Fruit fly (Drosophila melanogaster): ENCODE data around the gene TotF.
A peak's percentile ranks its signal among the peaks of the same experiment; 100 is the strongest.

The TotF gene

dm6 chr2L:19902693-19903267, 9.4 kb downstream of the TotF start:
- TF ChIP-seq Abd-B (GFP tag; optimal IDR thresholded peaks at IDR 0.05) (no peak), brk (GFP tag; optimal IDR thresholded peaks at IDR 0.05) (no peak)

- no peak for TF ChIP-seq HLH106 (tag; optimal IDR thresholded peaks at IDR 0.05)
- no peak for TF ChIP-seq woc (GFP tag; optimal IDR thresholded peaks at IDR 0.05)
- TF ChIP-seq h (GFP tag; optimal IDR thresholded peaks at IDR 0.05) = no peak
- TF ChIP-seq ey (GFP tag; optimal IDR thresholded peaks at IDR 0.05) = no peak
- no peak for TF ChIP-seq usp (GFP tag; optimal IDR thresholded peaks at IDR 0.05)
- TF ChIP-seq tai (GFP tag; optimal IDR thresholded peaks at IDR 0.05) = no peak
- no peak for TF ChIP-seq N (GFP tag; optimal IDR thresholded peaks at IDR 0.05)
- no peak for TF ChIP-seq Rel (GFP tag; optimal IDR thresholded peaks at IDR 0.05)
- no peak for TF ChIP-seq Rel (tag; optimal IDR thresholded peaks at IDR 0.05)
- no peak for TF ChIP-seq Hr78 (GFP tag; optimal IDR thresholded peaks at IDR 0.05)
- TF ChIP-seq Hr83 (GFP tag; optimal IDR thresholded peaks at IDR 0.05; ENCODE audit: poor library complexity, severe bottlenecking) = no peak
- no peak for TF ChIP-seq br (GFP tag; optimal IDR thresholded peaks at IDR 0.05)
- no peak for TF ChIP-seq dl (GFP tag; optimal IDR thresholded peaks at IDR 0.05; ENCODE audit: insufficient read depth in 1 of 2, partially characterized antibody in 2 of 2)
- no peak for TF ChIP-seq OdsH (GFP tag; optimal IDR thresholded peaks at IDR 0.05)
- no peak for TF ChIP-seq pan (optimal IDR thresholded peaks at IDR 0.05)
- TF ChIP-seq psq (GFP tag; optimal IDR thresholded peaks at IDR 0.05) = no peak
- TF ChIP-seq Dfd (GFP tag; optimal IDR thresholded peaks at IDR 0.05) = no peak
- TF ChIP-seq Myc (optimal IDR thresholded peaks at IDR 0.05) = no peak
- no peak for TF ChIP-seq lola (GFP tag; optimal IDR thresholded peaks at IDR 0.05)
- TF ChIP-seq foxo (GFP tag; optimal IDR thresholded peaks at IDR 0.05) = no peak
Measured at dm6 chr2L:19899498-19899897, 12.7 kb downstream of the TotF start.

- TF ChIP-seq CrebA (GFP tag; optimal IDR thresholded peaks at IDR 0.05; ENCODE audit: borderline replicate concordance) = no peak
- TF ChIP-seq GATAd (GFP tag; optimal IDR thresholded peaks at IDR 0.05) = no peak
- TF ChIP-seq sage (GFP tag; optimal IDR thresholded peaks at IDR 0.05) = no peak
- no peak for TF ChIP-seq woc (GFP tag; optimal IDR thresholded peaks at IDR 0.05)
- TF ChIP-seq OdsH (GFP tag; optimal IDR thresholded peaks at IDR 0.05) = no peak
Measured at dm6 chr2L:19898540-19899300, 13.5 kb downstream of the TotF start.

- TF ChIP-seq usp (GFP tag; optimal IDR thresholded peaks at IDR 0.05) = no peak
- TF ChIP-seq dl (GFP tag; optimal IDR thresholded peaks at IDR 0.05; ENCODE audit: insufficient read depth in 1 of 2, partially characterized antibody in 2 of 2) = no peak
- TF ChIP-seq h (GFP tag; optimal IDR thresholded peaks at IDR 0.05) = no peak
- TF ChIP-seq sage (GFP tag; optimal IDR thresholded peaks at IDR 0.05) = no peak
- no peak for TF ChIP-seq brk (GFP tag; optimal IDR thresholded peaks at IDR 0.05)
- TF ChIP-seq HLH106 (tag; optimal IDR thresholded peaks at IDR 0.05) = no peak
- TF ChIP-seq foxo (GFP tag; optimal IDR thresholded peaks at IDR 0.05) = no peak
- TF ChIP-seq dmrt93B (GFP tag; optimal IDR thresholded peaks at IDR 0.05) = no peak
- TF ChIP-seq fru (GFP tag; optimal IDR thresholded peaks at IDR 0.05) = no peak
- no peak for TF ChIP-seq woc (GFP tag; optimal IDR thresholded peaks at IDR 0.05)
- no peak for TF ChIP-seq Rel (GFP tag; optimal IDR thresholded peaks at IDR 0.05)
- no peak for TF ChIP-seq Rel (tag; optimal IDR thresholded peaks at IDR 0.05)
- no peak for TF ChIP-seq Sp1 (GFP tag; optimal IDR thresholded peaks at IDR 0.05)
- no peak for TF ChIP-seq br (GFP tag; optimal IDR thresholded peaks at IDR 0.05)
- TF ChIP-seq Abd-B (GFP tag; optimal IDR thresholded peaks at IDR 0.05) = no peak
Measured at dm6 chr2L:19897027-19897426, 15.2 kb downstream of the TotF start.

- TF ChIP-seq N (GFP tag; optimal IDR thresholded peaks at IDR 0.05) (no peak), sv (GFP tag; optimal IDR thresholded peaks at IDR 0.05) (peak; percentile 48), tai (GFP tag; optimal IDR thresholded peaks at IDR 0.05) (no peak), Dif (GFP tag; optimal IDR thresholded peaks at IDR 0.05; ENCODE audit: partially characterized antibody) (peak; percentile 23), dl (GFP tag; optimal IDR thresholded peaks at IDR 0.05; ENCODE audit: insufficient read depth in 1 of 2, partially characterized antibody in 2 of 2) (no peak), Sp1 (GFP tag; optimal IDR thresholded peaks at IDR 0.05) (peak; percentile 49), sage (GFP tag; optimal IDR thresholded peaks at IDR 0.05) (no peak), lola (GFP tag; optimal IDR thresholded peaks at IDR 0.05) (no peak), rgr (GFP tag; optimal IDR thresholded peaks at IDR 0.05) (peak; percentile 51), Hr78 (GFP tag; optimal IDR thresholded peaks at IDR 0.05) (no peak), brk (GFP tag; optimal IDR thresholded peaks at IDR 0.05) (peak; percentile 40), Rel (GFP tag; optimal IDR thresholded peaks at IDR 0.05) (no peak), Rel (tag; optimal IDR thresholded peaks at IDR 0.05) (no peak), Jra (GFP tag; optimal IDR thresholded peaks at IDR 0.05) (no peak), psq (GFP tag; optimal IDR thresholded peaks at IDR 0.05) (peak; percentile 59), ey (GFP tag; optimal IDR thresholded peaks at IDR 0.05) (peak; percentile 3), fru (GFP tag; optimal IDR thresholded peaks at IDR 0.05) (peak; percentile 28), usp (GFP tag; optimal IDR thresholded peaks at IDR 0.05) (no peak), pan (optimal IDR thresholded peaks at IDR 0.05) (no peak), foxo (GFP tag; optimal IDR thresholded peaks at IDR 0.05) (peak in 1 of 2 experiments; percentile 65), dsf (GFP tag; optimal IDR thresholded peaks at IDR 0.05; ENCODE audit: borderline replicate concordance) (no peak), CG32264 (GFP tag; optimal IDR thresholded peaks at IDR 0.05) (no peak), Vsx2 (GFP tag; optimal IDR thresholded peaks at IDR 0.05; ENCODE audit: partially characterized antibody) (peak; percentile 40), woc (GFP tag; optimal IDR thresholded peaks at IDR 0.05) (peak; percentile 8), Dfd (GFP tag; optimal IDR thresholded peaks at IDR 0.05) (no peak), dmrt93B (GFP tag; optimal IDR thresholded peaks at IDR 0.05) (peak; percentile 45), HLH106 (tag; optimal IDR thresholded peaks at IDR 0.05) (peak; percentile 52), h (GFP tag; optimal IDR thresholded peaks at IDR 0.05) (peak; percentile 46)
Measured at dm6 chr2L:19895526-19896185, 16.5 kb downstream of the TotF start.
